Worm (Caenorhabditis elegans) whole organism, young adult: ENCODE measurements around the gene nyn-3.

Experiments
- B0019.2 ChIP-seq: fragments of 200-800 bp; sonication (Bioruptor generic); conservative IDR thresholded peaks from 2 replicates; pipeline ENCODE4 v1.3.6; 2022; ENCODE audit warnings: missing genetic modification reagents, missing genetic modification characterization, missing compliant biosample characterization
- B0035.1 ChIP-seq: sonication (generic microtip); optimal IDR thresholded peaks from 2 replicates; lab custom pipeline; 2016; ENCODE audit warnings: missing genetic modification characterization, mild to moderate bottlenecking, missing compliant biosample characterization, missing genotype, missing genetic modification reagents
- B0261.1 ChIP-seq: sonication (generic microtip); optimal IDR thresholded peaks from 2 replicates; lab custom pipeline; 2016; ENCODE audit warnings: mild to moderate bottlenecking, missing genetic modification characterization, moderate library complexity, missing compliant biosample characterization
- C17E4.6 ChIP-seq: fragments of 200-800 bp; sonication (Bioruptor generic); IDR thresholded peaks from 2 replicates; pipeline ENCODE4 v1.3.6; 2022; ENCODE audit warnings: missing genetic modification reagents, missing genetic modification characterization, missing compliant biosample characterization
- D2030.7 ChIP-seq: fragments of 200-800 bp; sonication (Bioruptor generic); IDR thresholded peaks from 2 replicates; pipeline ENCODE4 v1.3.6; 2022; ENCODE audit warnings: missing genetic modification reagents, missing genetic modification characterization, missing compliant biosample characterization
- F10E7.11 ChIP-seq: sonication (generic microtip); optimal IDR thresholded peaks from 2 replicates; lab custom pipeline; 2017; ENCODE audit warnings: mild to moderate bottlenecking, missing genetic modification characterization, moderate library complexity, missing compliant biosample characterization
- F23B12.7 ChIP-seq: sonication (generic microtip); optimal IDR thresholded peaks from 2 replicates; lab custom pipeline; 2017; ENCODE audit warnings: missing genetic modification characterization, mild to moderate bottlenecking, missing compliant biosample characterization, antibody characterized with exemption, moderate library complexity; ENCODE audit not compliant: insufficient read depth
- F33H1.4 ChIP-seq: fragments of 200-800 bp; sonication (Bioruptor generic); IDR thresholded peaks from 2 replicates; pipeline ENCODE4 v1.3.6; 2022; ENCODE audit warnings: missing genetic modification reagents, missing genetic modification characterization, missing compliant biosample characterization
- F39B2.1 ChIP-seq: fragments of 200-800 bp; sonication (Bioruptor generic); IDR thresholded peaks from 2 replicates; pipeline ENCODE4 v1.3.6; 2022; ENCODE audit warnings: missing genetic modification reagents, missing genetic modification characterization, missing compliant biosample characterization
- F55B11.4 ChIP-seq: sonication (generic microtip); optimal IDR thresholded peaks from 2 replicates; lab custom pipeline; 2016; ENCODE audit warnings: missing compliant biosample characterization, missing genetic modification characterization, borderline replicate concordance; ENCODE audit not compliant: insufficient read depth
- Y67H2A.10 ChIP-seq: fragments of 200-800 bp; sonication (Bioruptor generic); conservative IDR thresholded peaks from 2 replicates; pipeline ENCODE4 v1.3.6; 2022; ENCODE audit warnings: missing genetic modification reagents, missing genetic modification characterization, missing compliant biosample characterization
- Y79H2A.3 ChIP-seq: fragments of 200-800 bp; sonication (Bioruptor generic); conservative IDR thresholded peaks from 2 replicates; pipeline ENCODE4 v1.3.6; 2022; ENCODE audit warnings: missing genetic modification reagents, missing genetic modification characterization, missing compliant biosample characterization
- Y95B8A.8 ChIP-seq: fragments of 200-800 bp; sonication (Bioruptor generic); IDR thresholded peaks from 2 replicates; pipeline ENCODE4 v1.3.6; 2022; ENCODE audit warnings: missing genetic modification reagents, missing genetic modification characterization, missing compliant biosample characterization
- ZK185.1 ChIP-seq: sonication (generic microtip); optimal IDR thresholded peaks from 2 replicates; lab custom pipeline; 2016; ENCODE audit warnings: mild to moderate bottlenecking, missing genetic modification characterization, missing compliant biosample characterization; ENCODE audit not compliant: poor library complexity, severe bottlenecking
- akir-1 ChIP-seq: fragments of 200-800 bp; sonication (Bioruptor generic); optimal IDR thresholded peaks from 2 replicates; lab custom pipeline; 2018; ENCODE audit warnings: mild to moderate bottlenecking, missing genetic modification characterization, moderate library complexity, missing compliant biosample characterization
- athp-1 ChIP-seq: sonication (generic microtip); optimal IDR thresholded peaks from 2 replicates; lab custom pipeline; 2017; ENCODE audit warnings: mild to moderate bottlenecking, missing genetic modification characterization, missing compliant biosample characterization
- attf-3 ChIP-seq: fragments of 200-800 bp; sonication (Bioruptor generic); conservative IDR thresholded peaks from 2 replicates; pipeline ENCODE4 v1.3.6; 2022; ENCODE audit warnings: missing genetic modification reagents, missing genetic modification characterization, missing compliant biosample characterization
- bed-1 ChIP-seq: fragments of 200-800 bp; sonication (Bioruptor generic); IDR thresholded peaks from 2 replicates; pipeline ENCODE4 v1.3.6; 2022; ENCODE audit warnings: missing genetic modification reagents, missing genetic modification characterization, missing compliant biosample characterization
- cebp-1 ChIP-seq, 2 experiments: fragments of 200-800 bp in 1 of 2; sonication (Bioruptor generic) in 1 of 2; sonication (generic microtip) in 1 of 2; IDR thresholded peaks in 1 of 2; optimal IDR thresholded peaks in 1 of 2; 2 replicates each; pipeline versions ENCODE4 v1.3.6 to Lab custom; 2017 to 2022; ENCODE audit warnings: missing compliant biosample characterization in 2 of 2, missing genetic modification characterization in 2 of 2, mild to moderate bottlenecking in 1 of 2, missing genetic modification reagents in 1 of 2, moderate library complexity in 1 of 2
- ceh-27 ChIP-seq: fragments of 200-800 bp; sonication (Bioruptor generic); optimal IDR thresholded peaks from 2 replicates; lab custom pipeline; 2018; ENCODE audit warnings: mild to moderate bottlenecking, missing genetic modification characterization, moderate library complexity, missing compliant biosample characterization
- ets-4 ChIP-seq: fragments of 200-800 bp; sonication (Bioruptor generic); optimal IDR thresholded peaks from 2 replicates; lab custom pipeline; 2018; ENCODE audit warnings: mild to moderate bottlenecking, missing genetic modification characterization, missing compliant biosample characterization
- gei-17 ChIP-seq: fragments of 200-800 bp; sonication (Bioruptor generic); optimal IDR thresholded peaks from 2 replicates; lab custom pipeline; 2018; ENCODE audit warnings: mild to moderate bottlenecking, missing genetic modification characterization, missing compliant biosample characterization
- lin-26 ChIP-seq: fragments of 200-800 bp; sonication (Bioruptor generic); IDR thresholded peaks from 2 replicates; pipeline ENCODE4 v1.3.6; 2022; ENCODE audit warnings: missing genetic modification reagents, missing genetic modification characterization, missing compliant biosample characterization
- lsy-27 ChIP-seq: sonication (generic microtip); optimal IDR thresholded peaks from 2 replicates; lab custom pipeline; 2017; ENCODE audit warnings: missing genetic modification characterization, mild to moderate bottlenecking, missing compliant biosample characterization, antibody characterized with exemption, missing genotype, borderline replicate concordance; ENCODE audit not compliant: insufficient read depth
- madf-3 ChIP-seq: fragments of 200-800 bp; sonication (Bioruptor generic); IDR thresholded peaks from 2 replicates; pipeline ENCODE4 v1.3.6; 2022; ENCODE audit warnings: missing genetic modification reagents, missing genetic modification characterization, missing compliant biosample characterization
- nfya-1 ChIP-seq: sonication (generic microtip); optimal IDR thresholded peaks from 2 replicates; lab custom pipeline; 2017; ENCODE audit warnings: antibody characterized with exemption, missing compliant biosample characterization, missing genetic modification characterization, borderline replicate concordance; ENCODE audit not compliant: insufficient read depth
- nfya-2 ChIP-seq: fragments of 200-800 bp; sonication (Bioruptor generic); IDR thresholded peaks from 2 replicates; pipeline ENCODE4 v1.3.6; 2022; ENCODE audit warnings: missing genetic modification reagents, missing genetic modification characterization, missing compliant biosample characterization
- nhr-120 ChIP-seq: fragments of 200-800 bp; sonication (Bioruptor generic); IDR thresholded peaks from 2 replicates; pipeline ENCODE4 v1.3.6; 2022; ENCODE audit warnings: missing genetic modification characterization, missing compliant biosample characterization
- pha-4 ChIP-seq: fragments of 150-350 bp; sonication (generic microtip); optimal IDR thresholded peaks from 2 replicates; lab custom pipeline; 2014; ENCODE audit warnings: missing biosample characterization, missing genetic modification reagents, missing genetic modification characterization
- rpc-1 ChIP-seq, 2 experiments: fragments of 150-350 bp in 1 of 2; sonication (generic microtip) in 1 of 2; optimal IDR thresholded peaks; 2 replicates each; lab custom pipeline; 2014 to 2018; ENCODE audit warnings: missing biosample characterization in 1 of 2, missing genetic modification characterization in 1 of 2, missing genetic modification reagents in 1 of 2, missing genotype in 1 of 2
- snpc-3.4 ChIP-seq: sonication (generic microtip); optimal IDR thresholded peaks from 2 replicates; lab custom pipeline; 2017; ENCODE audit warnings: missing genetic modification characterization, mild to moderate bottlenecking, missing compliant biosample characterization, antibody characterized with exemption, moderate library complexity, missing genotype, missing genetic modification reagents
- snpc-4 ChIP-seq, 5 experiments: fragments of 150-350 bp in 1 of 5; sonication (generic microtip) in 4 of 5; optimal IDR thresholded peaks; 2 replicates each; lab custom pipeline; 2014 to 2018; ENCODE audit warnings: missing genetic modification characterization in 5 of 5, missing biosample characterization in 3 of 5, antibody characterized with exemption in 2 of 5, mild to moderate bottlenecking in 2 of 5, missing compliant biosample characterization in 2 of 5, missing genotype in 2 of 5, moderate library complexity in 2 of 5, missing genetic modification reagents in 1 of 5
- sptf-2 ChIP-seq: fragments of 200-800 bp; sonication (Bioruptor generic); optimal IDR thresholded peaks from 2 replicates; lab custom pipeline; 2018; ENCODE audit warnings: mild to moderate bottlenecking, missing genetic modification characterization, missing compliant biosample characterization
- zim-3 ChIP-seq: sonication (generic microtip); optimal IDR thresholded peaks from 2 replicates; lab custom pipeline; 2017; ENCODE audit warnings: mild to moderate bottlenecking, missing genetic modification characterization, moderate library complexity, missing compliant biosample characterization
- ztf-6 ChIP-seq: fragments of 200-800 bp; sonication (Bioruptor generic); IDR thresholded peaks from 2 replicates; pipeline ENCODE4 v1.3.6; 2022; ENCODE audit warnings: missing genetic modification reagents, missing genetic modification characterization, missing compliant biosample characterization

nyn-3 gene

DNA sequence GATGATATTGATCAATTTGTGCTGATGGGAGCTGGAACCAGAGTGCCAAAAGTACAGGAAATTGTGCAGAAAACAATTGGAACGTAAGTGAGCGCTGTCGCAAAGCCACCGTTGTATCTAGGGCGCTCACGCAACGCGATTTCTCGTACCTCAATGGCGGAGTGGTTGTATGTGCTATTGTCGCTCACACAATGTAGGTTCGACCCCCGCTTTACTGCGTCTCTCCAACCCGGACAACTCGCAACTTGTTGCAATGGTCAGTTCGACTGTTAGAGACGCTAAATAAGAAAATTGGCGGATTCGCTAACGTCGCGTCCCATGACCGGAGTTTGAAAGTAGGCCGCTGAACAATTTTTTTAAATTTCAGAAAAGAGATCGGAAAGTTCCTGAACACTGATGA lies 43.9 kb downstream of the nyn-3 start (continued):
- TF ChIP-seq Y79H2A.3 (GFP tag; lab: Robert Waterston, UW): no peak
- no peak for TF ChIP-seq pha-4 (tag; lab: Kevin White, UChicago)
- no peak for TF ChIP-seq akir-1 (GFP tag; lab: Kevin White, UChicago)
- TF ChIP-seq ZK185.1: peak; percentile 76
- TF ChIP-seq nhr-120 (GFP tag; lab: Robert Waterston, UW): no peak
- TF ChIP-seq F33H1.4: peak; percentile 46
- no peak for TF ChIP-seq nfya-2 (GFP tag; lab: Robert Waterston, UW)
- peak; percentile 61 for TF ChIP-seq athp-1 (tag; lab: Kevin White, UChicago)
- no peak for TF ChIP-seq gei-17 (GFP tag; lab: Kevin White, UChicago)
- no peak for TF ChIP-seq ets-4
- no peak for TF ChIP-seq zim-3 (tag; lab: Kevin White, UChicago)

DNA sequence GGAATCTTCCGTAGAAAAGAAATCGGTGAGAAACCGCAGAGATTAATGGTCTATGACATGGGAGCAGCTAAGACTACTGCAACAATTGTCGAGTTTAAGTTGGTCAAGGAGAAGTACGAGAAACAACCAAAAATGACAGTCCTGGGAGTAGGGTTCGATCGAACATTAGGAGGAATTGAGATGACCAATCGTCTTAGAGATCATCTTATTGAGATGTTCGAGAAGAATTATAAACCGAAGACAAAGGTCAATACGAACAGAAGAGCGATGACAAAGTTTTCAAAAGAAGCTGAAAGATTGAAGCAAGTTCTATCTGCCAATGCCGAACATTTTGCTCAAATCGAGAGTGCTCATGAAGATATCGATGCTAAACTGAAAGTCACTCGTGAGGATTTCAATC lies 44.4 kb downstream of the nyn-3 start:
- no peak for TF ChIP-seq ztf-6 (GFP tag; lab: Robert Waterston, UW)
- TF ChIP-seq F33H1.4: no peak
- TF ChIP-seq B0019.2 (GFP tag; lab: Robert Waterston, UW): no peak
- TF ChIP-seq B0261.1 (tag; lab: Kevin White, UChicago): peak; percentile 0
- TF ChIP-seq madf-3 (GFP tag; lab: Robert Waterston, UW): no peak
- no peak for TF ChIP-seq lin-26
- no peak for TF ChIP-seq C17E4.6 (GFP tag; lab: Robert Waterston, UW)
- TF ChIP-seq F55B11.4 (tag; lab: Kevin White, UChicago): no peak

DNA sequence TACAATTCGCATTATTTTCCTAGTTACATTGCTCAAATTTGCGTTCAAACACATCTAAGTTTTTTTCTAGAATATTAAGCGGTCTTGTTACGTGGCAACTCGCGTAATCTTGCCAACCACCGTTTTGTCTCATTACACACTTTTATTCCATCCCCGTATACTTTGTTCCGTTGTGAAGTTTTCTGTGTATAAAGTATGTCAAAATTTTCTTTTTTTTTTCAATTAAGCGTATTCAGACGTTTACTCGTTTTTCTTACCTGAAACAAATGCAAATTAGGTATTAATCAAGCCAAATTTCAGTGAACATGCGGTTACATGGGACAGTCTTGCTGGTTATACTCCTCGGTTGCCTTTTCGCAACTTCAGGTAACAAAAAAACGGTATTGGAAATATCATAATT lies 45.4 kb downstream of the nyn-3 start, which contains the start of gene T24H7.2:
TSS of gene T24H7.2 (plus strand) at position 301 of the 400 bp plus-strand sequence.
- TF ChIP-seq nfya-2 (GFP tag; lab: Robert Waterston, UW): no peak
- no peak for TF ChIP-seq snpc-4 (GFP tag; optimal IDR thresholded peaks at IDR 0.05; lab: Kevin White, UChicago)
- no peak for TF ChIP-seq snpc-4 (tag; optimal IDR thresholded peaks at IDR 0.05; lab: Kevin White, UChicago)
- no peak for TF ChIP-seq ztf-6 (GFP tag; lab: Robert Waterston, UW)
- no peak for TF ChIP-seq Y67H2A.10 (GFP tag; lab: Robert Waterston, UW)
- TF ChIP-seq rpc-1 (optimal IDR thresholded peaks at IDR 0.05; lab: Kevin White, UChicago): no peak
- TF ChIP-seq rpc-1 (tag; optimal IDR thresholded peaks at IDR 0.05; lab: Kevin White, UChicago): no peak
- no peak for TF ChIP-seq Y95B8A.8 (GFP tag; lab: Robert Waterston, UW)

DNA sequence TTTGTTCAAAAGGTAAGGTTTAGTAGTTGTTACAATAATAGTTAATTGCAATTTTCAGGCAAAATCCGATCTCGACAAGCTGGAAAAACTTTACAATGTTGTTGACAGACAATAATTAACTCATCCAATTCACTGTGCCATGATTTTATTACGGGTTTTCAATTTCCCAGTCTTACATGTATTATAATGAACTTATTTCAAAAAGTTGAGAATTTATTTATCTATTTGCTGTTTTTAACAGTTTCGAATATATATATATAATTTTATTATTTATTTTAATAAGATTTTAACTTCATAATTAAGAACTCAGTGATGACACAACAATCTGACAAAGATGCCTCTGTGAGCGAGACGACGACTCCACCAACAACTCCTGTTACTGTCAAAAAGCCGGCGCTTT lies 46.4 kb downstream of the nyn-3 start, which contains the start of gene lelo-1:
TSS of gene lelo-1 (plus strand) at position 301 of the 400 bp plus-strand sequence.
- TF ChIP-seq nfya-2 (GFP tag; lab: Robert Waterston, UW): no peak
- TF ChIP-seq F39B2.1 (GFP tag; lab: Robert Waterston, UW): no peak
- TF ChIP-seq, all 124 proteins: peak for 0

DNA sequence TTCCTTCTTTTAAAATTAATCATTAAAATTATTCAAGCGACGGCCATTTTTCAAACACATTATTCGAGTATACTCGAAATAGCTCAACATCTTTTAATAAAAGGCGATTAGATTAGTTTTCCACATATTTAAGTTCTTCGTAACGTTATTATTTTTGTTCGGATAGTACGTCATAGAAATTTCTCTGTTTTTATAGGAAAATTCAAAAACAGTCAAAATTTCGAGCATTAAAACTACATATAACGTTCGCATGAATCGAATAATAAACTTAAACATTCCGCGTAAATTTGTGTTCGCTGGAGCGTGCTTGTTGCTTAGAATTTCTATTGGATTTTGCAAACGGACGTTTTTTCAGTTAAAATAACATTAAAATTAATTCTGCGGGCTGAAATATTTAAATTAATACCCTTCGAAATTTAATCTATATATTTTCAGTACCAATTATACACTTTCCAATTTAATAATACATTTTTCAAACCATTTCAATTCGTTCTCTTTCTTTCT lies 47.2 kb downstream of the nyn-3 start, which contains the start of gene blos-4:
TSS of gene blos-4 (plus strand) at position 51 of the 504 bp plus-strand sequence.
- TF ChIP-seq attf-3 (GFP tag; lab: Robert Waterston, UW) (no peak), bed-1 (GFP tag; lab: Robert Waterston, UW) (no peak), ceh-27 (GFP tag; lab: Kevin White, UChicago) (no peak), D2030.7 (GFP tag; lab: Robert Waterston, UW) (no peak), F23B12.7 (tag; lab: Kevin White, UChicago) (no peak), lsy-27 (tag; lab: Kevin White, UChicago) (no peak), nfya-1 (no peak), sptf-2 (no peak), snpc-3.4 (tag; lab: Kevin White, UChicago) (no peak), cebp-1 (GFP tag; IDR thresholded peaks at IDR 0.05; lab: Robert Waterston, UW) (no peak), cebp-1 (tag; optimal IDR thresholded peaks at IDR 0.05; lab: Kevin White, UChicago) (no peak), B0035.1 (tag; lab: Kevin White, UChicago) (no peak), F10E7.11 (tag; lab: Kevin White, UChicago) (no peak), zim-3 (tag; lab: Kevin White, UChicago) (no peak)
